Fruit fly (Drosophila melanogaster): Measurements from ENCODE around the gene rump.

The rump gene

dm6 chr3R:9499238-9499637, 10.9 kb downstream of the rump start:
- TF ChIP-seq ovo (GFP tag; optimal IDR thresholded peaks at IDR 0.05) (no peak), kay (GFP tag; ENCODE audit: borderline replicate concordance) (peak; percentile 92)

DNA sequence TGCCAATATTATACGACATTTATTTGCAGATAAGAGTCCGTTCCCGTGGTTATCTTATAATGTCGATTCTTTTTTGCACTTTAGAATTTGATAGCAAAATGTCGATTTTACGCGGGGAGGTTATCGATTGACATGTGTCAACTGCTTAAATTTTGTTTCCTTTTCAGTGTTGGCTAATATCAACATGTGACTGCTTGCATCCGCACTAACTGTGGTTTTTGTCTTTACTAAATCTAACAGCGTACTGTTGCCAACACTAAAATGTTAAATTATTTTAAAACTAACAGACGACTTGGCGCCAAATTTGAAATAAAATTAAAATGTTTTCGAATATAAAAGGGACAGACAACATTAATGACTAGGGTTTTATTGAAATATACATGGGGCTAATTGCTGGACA, 13.4 kb downstream of the rump start:
- TF ChIP-seq bab1 (GFP tag; optimal IDR thresholded peaks at IDR 0.05) (peak; percentile 85), tj (GFP tag; optimal IDR thresholded peaks at IDR 0.05) (no peak), cnc (optimal IDR thresholded peaks at IDR 0.05) (no peak), Mnt (GFP tag; optimal IDR thresholded peaks at IDR 0.05) (peak; percentile 83), CG11617 (GFP tag; optimal IDR thresholded peaks at IDR 0.05) (peak; percentile 35), cic (GFP tag; optimal IDR thresholded peaks at IDR 0.05) (peak; percentile 80), CG1620 (GFP tag; optimal IDR thresholded peaks at IDR 0.05) (peak; percentile 88), CG12768 (GFP tag; optimal IDR thresholded peaks at IDR 0.05) (no peak), Hr96 (GFP tag; optimal IDR thresholded peaks at IDR 0.05) (peak; percentile 78), pad (GFP tag; optimal IDR thresholded peaks at IDR 0.05) (peak; percentile 72), CG7101 (tag; optimal IDR thresholded peaks at IDR 0.05) (peak; percentile 90), CG14711 (tag; optimal IDR thresholded peaks at IDR 0.05) (peak; percentile 53), Clk (GFP tag; optimal IDR thresholded peaks at IDR 0.05) (no peak), Crg-1 (GFP tag; optimal IDR thresholded peaks at IDR 0.05) (peak; percentile 90), CG7045 (GFP tag; optimal IDR thresholded peaks at IDR 0.05) (peak; percentile 55), CG33017 (tag; optimal IDR thresholded peaks at IDR 0.05) (peak; percentile 65), toe (GFP tag; optimal IDR thresholded peaks at IDR 0.05) (peak; percentile 82), CG5204 (GFP tag; optimal IDR thresholded peaks at IDR 0.05) (no peak), ovo (GFP tag; optimal IDR thresholded peaks at IDR 0.05) (peak; percentile 71), kay (GFP tag; ENCODE audit: borderline replicate concordance) (no peak)

DNA sequence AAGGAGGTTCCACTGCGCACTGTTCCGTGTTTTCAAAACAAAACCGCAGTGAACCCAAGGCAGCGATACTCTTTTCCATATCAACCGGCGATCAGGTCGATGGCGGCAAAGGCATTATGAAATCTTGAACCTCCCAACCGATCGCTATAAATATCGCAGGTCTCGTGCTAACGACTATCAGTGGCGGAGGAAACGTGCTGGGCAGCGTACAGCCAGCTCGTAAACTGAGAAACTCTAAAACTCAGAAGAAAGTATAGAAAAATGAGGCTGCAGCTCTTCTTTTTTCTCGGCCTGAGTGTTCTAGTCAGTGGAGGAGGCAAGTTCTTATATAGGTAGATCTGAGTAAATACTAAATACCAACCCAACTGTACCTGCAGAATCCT, 15.5 kb downstream of the rump start, which contains the start of gene phu:
phu (plus strand) TSS at position 175 of the 383 bp plus-strand sequence.
- TF ChIP-seq CG11617 (GFP tag; optimal IDR thresholded peaks at IDR 0.05) (no peak), CG5204 (GFP tag; optimal IDR thresholded peaks at IDR 0.05) (no peak), CG33017 (tag; optimal IDR thresholded peaks at IDR 0.05) (no peak), Mnt (GFP tag; optimal IDR thresholded peaks at IDR 0.05) (no peak), bab1 (GFP tag; optimal IDR thresholded peaks at IDR 0.05) (no peak), kay (GFP tag; ENCODE audit: borderline replicate concordance) (no peak), CG14711 (tag; optimal IDR thresholded peaks at IDR 0.05) (no peak), CG12768 (GFP tag; optimal IDR thresholded peaks at IDR 0.05) (no peak), pad (GFP tag; optimal IDR thresholded peaks at IDR 0.05) (no peak), cic (GFP tag; optimal IDR thresholded peaks at IDR 0.05) (no peak), Clk (GFP tag; optimal IDR thresholded peaks at IDR 0.05) (no peak), cnc (optimal IDR thresholded peaks at IDR 0.05) (no peak), toe (GFP tag; optimal IDR thresholded peaks at IDR 0.05) (no peak), Crg-1 (GFP tag; optimal IDR thresholded peaks at IDR 0.05) (no peak), CG1620 (GFP tag; optimal IDR thresholded peaks at IDR 0.05) (no peak), Hr96 (GFP tag; optimal IDR thresholded peaks at IDR 0.05) (no peak), CG7045 (GFP tag; optimal IDR thresholded peaks at IDR 0.05) (no peak)

DNA sequence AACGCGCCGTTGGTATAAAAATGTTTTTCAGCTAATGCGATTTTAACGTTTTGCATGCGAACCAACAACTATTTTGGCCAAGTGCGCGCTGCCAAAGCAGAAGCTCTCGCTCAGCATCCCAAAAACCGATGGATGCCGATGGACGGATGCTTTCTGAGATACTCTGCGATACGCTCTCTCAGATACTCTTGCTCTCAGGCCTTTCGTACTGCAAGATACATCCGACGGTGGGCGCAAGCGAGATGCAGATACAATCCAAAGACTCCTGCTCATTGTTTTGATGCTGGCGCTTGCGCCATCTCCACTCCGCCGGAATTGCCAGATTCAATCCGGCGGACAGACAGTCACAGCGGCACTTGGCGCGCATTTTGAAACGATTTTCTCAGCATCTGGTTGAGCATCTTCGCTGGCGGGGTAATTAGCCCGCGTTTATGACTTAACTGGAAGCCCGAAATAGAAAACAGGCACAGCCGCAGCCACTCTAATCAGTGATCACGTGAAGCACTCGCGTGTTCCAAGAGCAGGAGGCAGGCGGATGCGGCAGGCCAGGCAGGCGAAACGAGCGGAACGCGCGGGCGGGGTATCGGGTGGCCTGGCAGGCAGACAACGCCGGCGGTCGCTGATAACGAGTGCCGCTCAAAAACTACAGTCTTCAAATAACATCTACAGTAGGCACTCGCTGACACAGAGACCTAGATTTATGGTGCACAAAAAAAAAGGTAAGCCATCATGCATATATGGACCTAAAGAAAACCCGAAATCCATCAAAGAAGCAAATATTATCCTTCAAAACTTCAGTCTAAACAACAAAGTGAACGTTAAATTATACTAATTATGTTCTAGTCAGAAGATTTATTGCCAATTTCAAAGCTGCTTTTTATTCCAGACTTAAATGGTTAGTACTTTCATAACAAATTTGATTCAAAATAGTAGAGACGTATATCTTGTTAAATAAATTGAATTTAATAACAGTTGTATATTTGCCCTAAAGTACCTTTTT, 16.2 kb downstream of the rump start, which contains the start of gene CG16779:
CG16779 (minus strand) TSS at position 51 of the 1,000 bp plus-strand sequence.
- TF ChIP-seq toe (GFP tag; optimal IDR thresholded peaks at IDR 0.05) (peak; percentile 34), cnc (optimal IDR thresholded peaks at IDR 0.05) (no peak), CG33017 (tag; optimal IDR thresholded peaks at IDR 0.05) (no peak), CG7101 (tag; optimal IDR thresholded peaks at IDR 0.05) (peak; percentile 25), CG12768 (GFP tag; optimal IDR thresholded peaks at IDR 0.05) (peak; percentile 43), Crg-1 (GFP tag; optimal IDR thresholded peaks at IDR 0.05) (no peak), CG7045 (GFP tag; optimal IDR thresholded peaks at IDR 0.05) (no peak), cic (GFP tag; optimal IDR thresholded peaks at IDR 0.05) (no peak), ovo (GFP tag; optimal IDR thresholded peaks at IDR 0.05) (no peak), CG14711 (tag; optimal IDR thresholded peaks at IDR 0.05) (no peak), CG1620 (GFP tag; optimal IDR thresholded peaks at IDR 0.05) (no peak), tj (GFP tag; optimal IDR thresholded peaks at IDR 0.05) (no peak), pad (GFP tag; optimal IDR thresholded peaks at IDR 0.05) (no peak), Hr96 (GFP tag; optimal IDR thresholded peaks at IDR 0.05) (no peak), Mnt (GFP tag; optimal IDR thresholded peaks at IDR 0.05) (no peak), CG11617 (GFP tag; optimal IDR thresholded peaks at IDR 0.05) (no peak), bab1 (GFP tag; optimal IDR thresholded peaks at IDR 0.05) (no peak), Clk (GFP tag; optimal IDR thresholded peaks at IDR 0.05) (peak; percentile 1), kay (GFP tag; ENCODE audit: borderline replicate concordance) (no peak), CG5204 (GFP tag; optimal IDR thresholded peaks at IDR 0.05) (no peak)

DNA sequence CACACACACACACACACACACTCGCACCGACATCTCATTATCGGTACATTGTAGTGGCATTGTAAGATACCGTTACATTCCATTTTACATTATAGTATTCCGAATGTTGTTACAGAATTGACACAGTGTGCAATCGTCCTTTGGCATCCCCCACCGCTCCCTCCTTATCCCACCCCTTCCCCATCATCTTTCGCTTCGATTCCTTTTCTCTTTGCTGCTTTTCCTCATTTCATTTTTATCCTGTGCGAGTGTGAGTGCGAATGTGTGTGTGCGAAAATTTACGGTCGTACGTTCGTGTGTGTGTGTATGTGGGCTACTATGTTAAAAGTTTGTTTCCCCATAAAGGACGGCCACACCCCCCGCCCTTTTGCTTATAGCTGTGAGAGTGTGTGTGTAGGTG, 18.0 kb downstream of the rump start:
- TF ChIP-seq CG11617 (GFP tag; optimal IDR thresholded peaks at IDR 0.05), result no peak
- TF ChIP-seq bab1 (GFP tag; optimal IDR thresholded peaks at IDR 0.05), result no peak
- TF ChIP-seq CG5204 (GFP tag; optimal IDR thresholded peaks at IDR 0.05), result no peak
- no peak for TF ChIP-seq toe (GFP tag; optimal IDR thresholded peaks at IDR 0.05)
- TF ChIP-seq cnc (optimal IDR thresholded peaks at IDR 0.05), result no peak
- no peak for TF ChIP-seq CG7045 (GFP tag; optimal IDR thresholded peaks at IDR 0.05)
- no peak for TF ChIP-seq tj (GFP tag; optimal IDR thresholded peaks at IDR 0.05)
- no peak for TF ChIP-seq kay (GFP tag; ENCODE audit: borderline replicate concordance)
- TF ChIP-seq CG7101 (tag; optimal IDR thresholded peaks at IDR 0.05), result no peak
- no peak for TF ChIP-seq CG33017 (tag; optimal IDR thresholded peaks at IDR 0.05)
- TF ChIP-seq Mnt (GFP tag; optimal IDR thresholded peaks at IDR 0.05), result no peak
- TF ChIP-seq pad (GFP tag; optimal IDR thresholded peaks at IDR 0.05), result no peak
- no peak for TF ChIP-seq CG12768 (GFP tag; optimal IDR thresholded peaks at IDR 0.05)
- TF ChIP-seq CG1620 (GFP tag; optimal IDR thresholded peaks at IDR 0.05), result no peak
- no peak for TF ChIP-seq CG14711 (tag; optimal IDR thresholded peaks at IDR 0.05)
- no peak for TF ChIP-seq ovo (GFP tag; optimal IDR thresholded peaks at IDR 0.05)
